Fruit fly (Drosophila melanogaster): Measurements from ENCODE around the gene Cse1.

DNA sequence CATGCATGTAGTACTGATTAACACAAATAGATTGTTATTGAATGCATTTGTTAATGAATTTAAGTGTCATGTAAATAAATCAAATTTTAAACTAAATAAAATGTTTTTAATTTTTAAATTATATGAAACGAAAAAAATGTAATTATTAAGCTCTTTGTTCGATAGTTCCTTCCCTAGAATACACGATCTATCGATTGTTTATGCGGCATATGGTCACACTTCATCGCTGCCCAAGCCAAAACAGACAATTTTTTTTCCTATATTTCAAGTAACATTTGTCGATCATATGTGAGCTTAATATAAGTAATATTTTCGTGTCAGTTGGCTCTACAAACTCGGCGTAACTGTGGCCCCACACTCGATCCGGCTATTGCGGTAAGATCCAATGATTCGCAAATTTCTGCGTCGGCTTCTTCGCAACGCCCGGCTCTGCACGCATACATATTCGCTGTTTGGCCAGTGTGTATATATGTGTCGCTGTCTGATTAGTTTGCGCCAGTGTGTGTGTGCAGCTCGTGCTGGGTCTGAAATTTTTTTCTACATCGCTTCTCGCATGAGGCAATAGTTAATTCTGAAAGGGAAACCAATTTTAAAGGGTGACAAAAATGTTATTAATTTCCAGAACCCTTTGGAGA, 2.0 kb upstream of the Cse1 start, which contains the start of gene AspRS-m:
- no peak for TF ChIP-seq ttk (optimal IDR thresholded peaks at IDR 0.05)
- no peak for TF ChIP-seq psq (optimal IDR thresholded peaks at IDR 0.05)
